In the genomic region with DNA sequence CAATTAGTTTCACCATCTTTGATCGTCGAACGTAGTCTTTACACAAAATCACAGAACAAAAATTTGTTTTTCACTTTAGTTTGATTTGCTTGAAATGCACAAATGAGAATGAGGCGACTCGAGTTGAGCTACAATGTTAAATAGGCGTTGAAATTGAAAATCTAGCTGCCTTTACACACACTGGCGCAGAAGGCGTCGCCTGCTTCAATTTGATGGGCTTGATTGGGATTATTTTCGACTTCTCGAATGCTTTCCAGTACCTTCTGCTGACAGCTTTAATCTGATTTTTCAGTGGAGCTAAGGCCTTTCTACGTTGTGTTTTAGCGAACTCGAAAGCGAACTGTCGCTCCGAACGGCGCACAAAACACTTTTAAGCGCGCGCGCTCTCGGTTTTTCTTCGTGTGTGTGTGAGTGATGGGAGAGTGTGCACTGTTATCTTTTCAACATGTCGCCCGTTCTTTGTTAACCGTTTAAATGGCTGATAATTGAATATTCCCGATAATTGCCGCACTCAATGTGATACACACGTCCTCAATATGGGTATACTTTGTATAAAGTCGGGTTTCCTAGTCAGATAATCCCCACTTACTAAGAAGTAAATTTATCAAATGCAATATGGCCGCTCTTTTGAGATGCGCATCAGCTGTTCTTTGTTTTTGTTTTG, we compare ENCODE assay signal across 5 fruit fly cellular contexts.
TF ChIP-seq lines count a peak whose summit lies in the region.

TSS of gene Fer2LCH (plus strand) at position 290 of the 664 bp plus-strand sequence.
TSS of gene Fer1HCH (minus strand) at position 664 of the 664 bp plus-strand sequence.

- TF ChIP-seq CTCF in whole organism, embryonic (GFP tag; optimal IDR thresholded peaks at IDR 0.05; lab: Kevin White, UChicago), result no peak

TF ChIP-seq in whole organism, 6 proteins besides CTCF, POLR2A, EP300 and RAD21:
- TF ChIP-seq psq (optimal IDR thresholded peaks at IDR 0.05; lab: Kevin White, UChicago) (no peak), Dll (optimal IDR thresholded peaks at IDR 0.05; lab: Kevin White, UChicago) (peak; percentile 36), usp (GFP tag; optimal IDR thresholded peaks at IDR 0.05; lab: Kevin White, UChicago) (no peak)

TF ChIP-seq in whole organism, adult, 20 proteins besides CTCF, POLR2A, EP300 and RAD21:
- TF ChIP-seq cic (GFP tag; optimal IDR thresholded peaks at IDR 0.05; lab: Kevin White, UChicago) (no peak), Crg-1 (GFP tag; optimal IDR thresholded peaks at IDR 0.05; lab: Kevin White, UChicago) (no peak), CG11617 (GFP tag; optimal IDR thresholded peaks at IDR 0.05; lab: Kevin White, UChicago) (no peak), Mnt (GFP tag; optimal IDR thresholded peaks at IDR 0.05; lab: Kevin White, UChicago) (peak; percentile 40), ovo (GFP tag; optimal IDR thresholded peaks at IDR 0.05; lab: Kevin White, UChicago) (peak; percentile 68), Clk (GFP tag; optimal IDR thresholded peaks at IDR 0.05; lab: Kevin White, UChicago) (no peak), Hr96 (GFP tag; optimal IDR thresholded peaks at IDR 0.05; lab: Kevin White, UChicago) (no peak)

TF ChIP-seq in whole organism, embryonic, 481 proteins besides CTCF, POLR2A, EP300 and RAD21 (continues in another document):
- TF ChIP-seq CG10267 (tag; optimal IDR thresholded peaks at IDR 0.05; lab: Kevin White, UChicago), result no peak
- no peak for TF ChIP-seq CG7786 (GFP tag; optimal IDR thresholded peaks at IDR 0.05; lab: Kevin White, UChicago)
- no peak for TF ChIP-seq Usf (GFP tag; optimal IDR thresholded peaks at IDR 0.05; lab: Kevin White, UChicago)
- TF ChIP-seq peb (GFP tag; IDR thresholded peaks at IDR 0.05; lab: Robert Waterston, UW), result no peak
- no peak for TF ChIP-seq jigr1 (GFP tag; IDR thresholded peaks at IDR 0.05; lab: Robert Waterston, UW)
- no peak for TF ChIP-seq bigmax (GFP tag; optimal IDR thresholded peaks at IDR 0.05; lab: Kevin White, UChicago)
- peak; percentile 5 for TF ChIP-seq HmgZ (tag; optimal IDR thresholded peaks at IDR 0.05; lab: Kevin White, UChicago)
- no peak for TF ChIP-seq Pdp1 (GFP tag; optimal IDR thresholded peaks at IDR 0.05; lab: Kevin White, UChicago)
- no peak for TF ChIP-seq Opbp (GFP tag; IDR thresholded peaks at IDR 0.05; lab: Robert Waterston, UW; ENCODE audit: partially characterized antibody)
- no peak for TF ChIP-seq CG6765 (GFP tag; optimal IDR thresholded peaks at IDR 0.05; lab: Kevin White, UChicago)
- no peak for TF ChIP-seq D19A (tag; optimal IDR thresholded peaks at IDR 0.05; lab: Kevin White, UChicago)
- TF ChIP-seq bcd (GFP tag; optimal IDR thresholded peaks at IDR 0.05; lab: Kevin White, UChicago), result no peak
- TF ChIP-seq BtbVII (GFP tag; optimal IDR thresholded peaks at IDR 0.05; lab: Kevin White, UChicago), result no peak
- TF ChIP-seq Sin3A (optimal IDR thresholded peaks at IDR 0.05; lab: Kevin White, UChicago), result no peak
- no peak for TF ChIP-seq nau (GFP tag; optimal IDR thresholded peaks at IDR 0.05; lab: Kevin White, UChicago)
- TF ChIP-seq ham (GFP tag; IDR thresholded peaks at IDR 0.05; lab: Robert Waterston, UW), result no peak
- TF ChIP-seq CG7963 (GFP tag; IDR thresholded peaks at IDR 0.05; lab: Robert Waterston, UW; ENCODE audit: partially characterized antibody), result no peak
- no peak for TF ChIP-seq CG17328 (GFP tag; IDR thresholded peaks at IDR 0.05; lab: Robert Waterston, UW)
- TF ChIP-seq run (tag; optimal IDR thresholded peaks at IDR 0.05; lab: Kevin White, UChicago), result no peak
- TF ChIP-seq CG14441 (GFP tag; IDR thresholded peaks at IDR 0.05; lab: Robert Waterston, UW), result no peak
- TF ChIP-seq da (GFP tag; optimal IDR thresholded peaks at IDR 0.05; lab: Kevin White, UChicago), result no peak
- no peak for TF ChIP-seq en (GFP tag; optimal IDR thresholded peaks at IDR 0.05; lab: Kevin White, UChicago)
- no peak for TF ChIP-seq CG11398 (GFP tag; optimal IDR thresholded peaks at IDR 0.05; lab: Kevin White, UChicago)
- no peak for TF ChIP-seq CG16813 (GFP tag; IDR thresholded peaks at IDR 0.05; lab: Robert Waterston, UW; ENCODE audit: partially characterized antibody)
- no peak for TF ChIP-seq CG7357 (GFP tag; IDR thresholded peaks at IDR 0.05; lab: Robert Waterston, UW)

TF ChIP-seq in whole organism, pupa, 21 proteins besides CTCF, POLR2A, EP300 and RAD21:
- TF ChIP-seq Ets98B (GFP tag; IDR thresholded peaks at IDR 0.05; lab: Robert Waterston, UW), result peak; percentile 17; the same call in 1 of the 2 replicates
- peak; percentile 44; the same call in 1 of the 3 replicates for TF ChIP-seq CG4496 (GFP tag; IDR thresholded peaks at IDR 0.05; lab: Robert Waterston, UW)
- 0 out of 2 replicates have a peak, but pooled peaks have one; percentile 6 for TF ChIP-seq CG12605 (GFP tag; IDR thresholded peaks at IDR 0.05; lab: Robert Waterston, UW)
- no peak for TF ChIP-seq CG32121 (GFP tag; IDR thresholded peaks at IDR 0.05; lab: Robert Waterston, UW)

TF ChIP-seq in whole organism, wandering third instar larva, 38 proteins besides CTCF, POLR2A, EP300 and RAD21:
- TF ChIP-seq woc (GFP tag; optimal IDR thresholded peaks at IDR 0.05; lab: Kevin White, UChicago) (no peak), CG9705 (GFP tag; optimal IDR thresholded peaks at IDR 0.05; lab: Kevin White, UChicago) (no peak), Hnf4 (GFP tag; optimal IDR thresholded peaks at IDR 0.05; lab: Kevin White, UChicago) (no peak), ey (GFP tag; optimal IDR thresholded peaks at IDR 0.05; lab: Kevin White, UChicago) (no peak), Dfd (GFP tag; optimal IDR thresholded peaks at IDR 0.05; lab: Kevin White, UChicago) (no peak), pan (optimal IDR thresholded peaks at IDR 0.05; lab: Kevin White, UChicago) (no peak), sv (GFP tag; optimal IDR thresholded peaks at IDR 0.05; lab: Kevin White, UChicago) (no peak), h (GFP tag; optimal IDR thresholded peaks at IDR 0.05; lab: Kevin White, UChicago) (no peak), Mio (GFP tag; optimal IDR thresholded peaks at IDR 0.05; lab: Kevin White, UChicago) (no peak), Abd-B (GFP tag; optimal IDR thresholded peaks at IDR 0.05; lab: Kevin White, UChicago) (no peak), Dif (GFP tag; optimal IDR thresholded peaks at IDR 0.05; lab: Kevin White, UChicago; ENCODE audit: partially characterized antibody) (peak; percentile 79), usp (GFP tag; optimal IDR thresholded peaks at IDR 0.05; lab: Kevin White, UChicago) (no peak), rgr (GFP tag; optimal IDR thresholded peaks at IDR 0.05; lab: Kevin White, UChicago) (no peak), brk (GFP tag; optimal IDR thresholded peaks at IDR 0.05; lab: Kevin White, UChicago) (no peak), Hr83 (GFP tag; optimal IDR thresholded peaks at IDR 0.05; lab: Kevin White, UChicago; ENCODE audit: poor library complexity, severe bottlenecking) (peak; percentile 60), Jra (GFP tag; optimal IDR thresholded peaks at IDR 0.05; lab: Kevin White, UChicago) (no peak), Rel (GFP tag; optimal IDR thresholded peaks at IDR 0.05; lab: Kevin White, UChicago) (no peak), Rel (tag; optimal IDR thresholded peaks at IDR 0.05; lab: Kevin White, UChicago) (peak; percentile 74), Myc (optimal IDR thresholded peaks at IDR 0.05; lab: Kevin White, UChicago) (no peak), dmrt93B (GFP tag; optimal IDR thresholded peaks at IDR 0.05; lab: Kevin White, UChicago) (no peak), psq (GFP tag; optimal IDR thresholded peaks at IDR 0.05; lab: Kevin White, UChicago) (no peak), sage (GFP tag; optimal IDR thresholded peaks at IDR 0.05; lab: Kevin White, UChicago) (no peak), Hr78 (GFP tag; optimal IDR thresholded peaks at IDR 0.05; lab: Kevin White, UChicago) (no peak), CG32264 (GFP tag; optimal IDR thresholded peaks at IDR 0.05; lab: Kevin White, UChicago) (no peak), GATAd (GFP tag; optimal IDR thresholded peaks at IDR 0.05; lab: Kevin White, UChicago) (no peak), lola (GFP tag; optimal IDR thresholded peaks at IDR 0.05; lab: Kevin White, UChicago) (no peak), tai (GFP tag; optimal IDR thresholded peaks at IDR 0.05; lab: Kevin White, UChicago) (no peak), OdsH (GFP tag; optimal IDR thresholded peaks at IDR 0.05; lab: Kevin White, UChicago) (no peak), dl (GFP tag; optimal IDR thresholded peaks at IDR 0.05; lab: Kevin White, UChicago; ENCODE audit: insufficient read depth in 1 of 2, partially characterized antibody in 2 of 2) (peak; percentile 44 to 71), dsf (GFP tag; optimal IDR thresholded peaks at IDR 0.05; lab: Kevin White, UChicago; ENCODE audit: borderline replicate concordance) (no peak), fru (GFP tag; optimal IDR thresholded peaks at IDR 0.05; lab: Kevin White, UChicago) (no peak), br (GFP tag; optimal IDR thresholded peaks at IDR 0.05; lab: Kevin White, UChicago) (no peak), Vsx2 (GFP tag; optimal IDR thresholded peaks at IDR 0.05; lab: Kevin White, UChicago; ENCODE audit: partially characterized antibody) (peak; percentile 72), HLH106 (tag; optimal IDR thresholded peaks at IDR 0.05; lab: Kevin White, UChicago) (no peak), Sp1 (GFP tag; optimal IDR thresholded peaks at IDR 0.05; lab: Kevin White, UChicago) (no peak), N (GFP tag; optimal IDR thresholded peaks at IDR 0.05; lab: Kevin White, UChicago) (no peak), foxo (GFP tag; optimal IDR thresholded peaks at IDR 0.05; lab: Kevin White, UChicago) (no peak), jim (GFP tag; optimal IDR thresholded peaks at IDR 0.05; lab: Kevin White, UChicago) (no peak), CrebA (GFP tag; optimal IDR thresholded peaks at IDR 0.05; lab: Kevin White, UChicago; ENCODE audit: borderline replicate concordance) (no peak)
